Worm (Caenorhabditis elegans) whole organism, mixed stage, embryonic: Measurements from ENCODE around the gene F46B3.1.

Source experiments
- M03D4.4 ChIP-seq: sonication (generic microtip); optimal IDR thresholded peaks from 2 replicates; lab custom pipeline; 2017; ENCODE audit warnings: mild to moderate bottlenecking, missing genetic modification characterization, missing compliant biosample characterization
- bed-3 ChIP-seq: fragments of 200-800 bp; sonication (Bioruptor generic); optimal IDR thresholded peaks from 3 replicates; lab custom pipeline; 2018; ENCODE audit warnings: mild to moderate bottlenecking, missing genetic modification characterization, moderate library complexity, missing compliant biosample characterization
- blmp-1 ChIP-seq: fragments of 150-350 bp; optimal IDR thresholded peaks from 2 replicates; lab custom pipeline; 2014; ENCODE audit warnings: missing biosample characterization, missing genetic modification characterization
- ceh-39 ChIP-seq: fragments of 150-350 bp; optimal IDR thresholded peaks from 2 replicates; lab custom pipeline; 2014; ENCODE audit warnings: missing biosample characterization, missing genetic modification characterization
- ceh-83 ChIP-seq: fragments of 200-800 bp; sonication (Bioruptor generic); optimal IDR thresholded peaks from 2 replicates; lab custom pipeline; 2018; ENCODE audit warnings: mild to moderate bottlenecking, missing genetic modification characterization, missing compliant biosample characterization
- ces-1 ChIP-seq: fragments of 150-350 bp; optimal IDR thresholded peaks from 2 replicates; lab custom pipeline; 2014; ENCODE audit warnings: missing biosample characterization, missing genetic modification reagents, missing genetic modification characterization
- cnd-1 ChIP-seq: fragments of 200-800 bp; sonication (Bioruptor generic); optimal IDR thresholded peaks from 2 replicates; lab custom pipeline; 2018; ENCODE audit warnings: mild to moderate bottlenecking, missing genetic modification characterization, missing compliant biosample characterization
- elt-1 ChIP-seq: sonication (generic microtip); optimal IDR thresholded peaks from 2 replicates; lab custom pipeline; 2017; ENCODE audit warnings: missing genetic modification characterization, mild to moderate bottlenecking, missing compliant biosample characterization, antibody characterized with exemption, moderate library complexity, borderline replicate concordance; ENCODE audit not compliant: insufficient read depth
- elt-3 ChIP-seq: fragments of 150-350 bp; optimal IDR thresholded peaks from 2 replicates; lab custom pipeline; 2014; ENCODE audit warnings: missing biosample characterization, missing genetic modification characterization
- ham-2 ChIP-seq: fragments of 200-800 bp; sonication (Bioruptor generic); optimal IDR thresholded peaks from 2 replicates; lab custom pipeline; 2018; ENCODE audit warnings: mild to moderate bottlenecking, missing genetic modification characterization, missing compliant biosample characterization
- hlh-1 ChIP-seq: fragments of 150-350 bp; optimal IDR thresholded peaks from 2 replicates; lab custom pipeline; 2014; ENCODE audit warnings: missing biosample characterization, missing genetic modification reagents, missing genetic modification characterization
- lin-13 ChIP-seq: fragments of 150-350 bp; optimal IDR thresholded peaks from 2 replicates; lab custom pipeline; 2014; ENCODE audit warnings: missing biosample characterization, missing genetic modification characterization
- lin-32 ChIP-seq: fragments of 200-800 bp; sonication (Bioruptor generic); optimal IDR thresholded peaks from 2 replicates; lab custom pipeline; 2018; ENCODE audit warnings: mild to moderate bottlenecking, missing genetic modification characterization, missing compliant biosample characterization
- mab-5 ChIP-seq: fragments of 150-350 bp; optimal IDR thresholded peaks from 2 replicates; lab custom pipeline; 2014; ENCODE audit warnings: missing biosample characterization, missing genetic modification characterization
- mep-1 ChIP-seq: fragments of 150-350 bp; optimal IDR thresholded peaks from 2 replicates; lab custom pipeline; 2017; ENCODE audit warnings: missing biosample characterization, missing genetic modification reagents, missing genetic modification characterization, inconsistent platforms
- mls-2 ChIP-seq: sonication (generic microtip); optimal IDR thresholded peaks from 2 replicates; lab custom pipeline; 2016; ENCODE audit warnings: mild to moderate bottlenecking, missing genetic modification characterization, moderate library complexity, missing compliant biosample characterization
- nhr-12 ChIP-seq: fragments of 150-350 bp; optimal IDR thresholded peaks from 2 replicates; lab custom pipeline; 2014; ENCODE audit warnings: missing biosample characterization, missing genetic modification characterization
- nhr-2 ChIP-seq: fragments of 150-350 bp; optimal IDR thresholded peaks from 2 replicates; lab custom pipeline; 2014; ENCODE audit warnings: missing biosample characterization, missing genetic modification characterization
- nhr-237 ChIP-seq: fragments of 150-350 bp; optimal IDR thresholded peaks from 2 replicates; lab custom pipeline; 2014; ENCODE audit warnings: missing biosample characterization, missing genetic modification characterization
- nhr-28 ChIP-seq: fragments of 150-350 bp; optimal IDR thresholded peaks from 2 replicates; lab custom pipeline; 2014; ENCODE audit warnings: missing biosample characterization, missing genetic modification characterization
- nhr-76 ChIP-seq: sonication (generic microtip); optimal IDR thresholded peaks from 2 replicates; lab custom pipeline; 2017; ENCODE audit warnings: missing biosample characterization, missing genetic modification characterization
- sem-2 ChIP-seq: fragments of 200-800 bp; sonication (Bioruptor generic); optimal IDR thresholded peaks from 2 replicates; lab custom pipeline; 2018; ENCODE audit warnings: mild to moderate bottlenecking, missing genetic modification characterization, missing compliant biosample characterization
- snpc-4 ChIP-seq: fragments of 150-350 bp; optimal IDR thresholded peaks from 2 replicates; lab custom pipeline; 2014; ENCODE audit warnings: missing biosample characterization, missing genetic modification characterization
- sptf-1 ChIP-seq: sonication (generic microtip); optimal IDR thresholded peaks from 2 replicates; lab custom pipeline; 2017; ENCODE audit warnings: mild to moderate bottlenecking, missing genetic modification characterization, moderate library complexity, missing compliant biosample characterization
- tbx-8 ChIP-seq: fragments of 200-800 bp; sonication (Bioruptor generic); optimal IDR thresholded peaks from 2 replicates; lab custom pipeline; 2018; ENCODE audit warnings: mild to moderate bottlenecking, missing genetic modification characterization, moderate library complexity, missing compliant biosample characterization
- unc-120 ChIP-seq: sonication (generic microtip); optimal IDR thresholded peaks from 2 replicates; lab custom pipeline; 2017; ENCODE audit warnings: missing genetic modification characterization, missing compliant biosample characterization; ENCODE audit not compliant: poor library complexity, severe bottlenecking
- unc-39 ChIP-seq: fragments of 150-350 bp; optimal IDR thresholded peaks from 2 replicates; lab custom pipeline; 2014; ENCODE audit warnings: missing biosample characterization, missing genetic modification characterization
- ztf-11 ChIP-seq: fragments of 150-350 bp; optimal IDR thresholded peaks from 2 replicates; lab custom pipeline; 2014; ENCODE audit warnings: missing biosample characterization, missing genetic modification characterization

Gene F46B3.1

DNA sequence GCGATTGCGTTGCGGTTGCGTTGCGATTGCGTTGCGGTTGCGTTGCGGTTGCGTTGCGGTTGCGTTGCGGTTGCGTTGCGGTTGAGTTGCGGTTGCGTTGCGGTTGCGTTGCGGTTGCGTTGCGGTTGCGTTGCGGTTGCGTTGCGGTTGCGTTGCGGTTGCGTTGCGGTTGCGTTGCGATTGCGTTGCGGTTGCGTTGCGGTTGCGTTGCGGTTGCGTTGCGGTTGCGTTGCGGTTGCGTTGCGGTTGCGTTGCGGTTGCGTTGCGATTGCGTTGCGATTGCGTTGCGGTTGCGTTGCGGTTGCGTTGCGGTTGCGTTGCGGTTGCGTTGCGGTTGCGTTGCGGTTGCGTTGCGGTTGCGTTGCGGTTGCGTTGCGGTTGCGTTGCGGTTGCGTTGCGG is 8.8 kb upstream of the F46B3.1 start:
- peak; percentile 56 for TF ChIP-seq sptf-1

DNA sequence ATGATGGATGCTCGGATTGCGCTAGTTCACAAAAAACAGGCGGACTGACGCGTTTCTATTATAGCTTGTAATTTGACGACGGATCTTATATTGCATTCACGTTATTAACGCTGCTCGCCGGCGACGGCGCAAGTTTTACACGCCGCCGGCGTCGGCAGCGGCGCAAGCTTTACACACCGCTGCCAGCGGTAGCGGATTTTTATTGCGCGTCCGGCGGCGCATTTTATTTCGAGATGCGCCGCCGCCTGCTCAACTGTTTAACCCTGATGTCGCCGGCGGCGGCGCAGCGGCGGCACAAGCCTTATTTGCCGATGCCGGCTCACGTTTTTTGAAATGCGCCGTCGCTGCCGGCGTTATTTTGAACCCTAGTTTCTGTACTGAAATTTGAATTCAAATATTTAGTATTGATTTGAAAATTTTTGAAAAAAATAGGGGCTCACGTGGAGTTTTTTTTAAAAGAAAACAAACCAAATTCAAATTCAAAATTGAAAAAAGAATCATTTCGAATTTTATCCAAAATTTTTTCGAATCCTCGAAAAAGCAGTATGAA is 7.7 kb upstream of the F46B3.1 start, which contains the start of gene ttr-57:
Gene ttr-57 (plus strand): TSS at position 500 of the 550 bp plus-strand sequence.
- no peak for TF ChIP-seq nhr-12 (tag; lab: Kevin White, UChicago)
- no peak for TF ChIP-seq cnd-1 (tag; lab: Kevin White, UChicago)
- TF ChIP-seq M03D4.4: no peak
- no peak for TF ChIP-seq snpc-4
- no peak for TF ChIP-seq mab-5 (tag; lab: Kevin White, UChicago)
- no peak for TF ChIP-seq mls-2 (tag; lab: Kevin White, UChicago)
- no peak for TF ChIP-seq ceh-83 (GFP tag; lab: Kevin White, UChicago)
- TF ChIP-seq unc-39 (tag; lab: Kevin White, UChicago): no peak
- no peak for TF ChIP-seq ces-1
- TF ChIP-seq sem-2: no peak
- no peak for TF ChIP-seq nhr-237 (tag; lab: Kevin White, UChicago)
- TF ChIP-seq ham-2: no peak
- no peak for TF ChIP-seq blmp-1 (tag; lab: Kevin White, UChicago)

DNA sequence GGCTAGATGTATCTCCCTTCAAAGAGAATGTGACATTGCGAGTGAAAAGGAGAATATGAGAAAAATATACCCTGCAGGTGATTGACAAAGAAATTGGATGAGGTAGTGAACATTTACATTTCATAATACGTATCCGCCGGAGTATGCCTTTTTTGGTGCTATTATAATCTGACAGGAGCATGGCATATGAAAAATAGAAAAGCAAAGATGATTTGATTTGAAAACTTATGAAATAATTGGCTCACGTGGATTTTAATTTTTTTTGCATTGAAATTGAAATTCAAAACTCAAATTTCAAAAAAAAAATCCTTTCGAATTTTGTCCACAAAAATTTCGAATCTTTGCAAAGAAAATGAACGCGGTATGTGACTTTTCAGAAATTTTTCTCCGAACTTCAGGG is 6.0 kb upstream of the F46B3.1 start, which contains the start of gene ttr-11:
Gene ttr-11 (plus strand): TSS at position 301 of the 400 bp plus-strand sequence.
- TF ChIP-seq nhr-12 (tag; lab: Kevin White, UChicago) (no peak), nhr-2 (tag; lab: Kevin White, UChicago) (no peak), mep-1 (tag; lab: Kevin White, UChicago) (no peak)

DNA sequence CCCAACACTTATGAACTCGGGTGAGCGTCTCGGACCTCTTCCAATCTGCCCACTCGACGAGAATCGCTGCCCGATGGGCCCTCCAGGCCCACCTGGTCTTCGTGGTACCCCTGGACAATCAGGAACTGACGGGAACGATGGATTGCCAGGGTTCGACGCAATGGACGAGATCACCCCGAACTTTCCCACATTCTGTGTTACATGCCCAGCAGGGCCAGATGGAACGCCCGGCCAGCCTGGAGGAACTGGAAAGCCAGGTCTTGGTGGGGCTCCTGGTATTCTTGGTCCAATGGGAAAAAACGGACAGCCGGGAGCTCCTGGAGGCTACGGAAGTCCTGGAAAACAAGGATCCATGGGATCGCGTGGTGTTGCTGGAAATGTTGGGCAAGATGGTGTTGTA is 3.7 kb upstream of the F46B3.1 start:
- TF ChIP-seq ceh-39 (no peak), tbx-8 (GFP tag; lab: Kevin White, UChicago) (no peak), ceh-83 (GFP tag; lab: Kevin White, UChicago) (no peak), lin-32 (no peak), cnd-1 (tag; lab: Kevin White, UChicago) (no peak), unc-39 (tag; lab: Kevin White, UChicago) (no peak), sptf-1 (no peak), elt-3 (tag; lab: Kevin White, UChicago) (no peak), nhr-28 (no peak), mep-1 (tag; lab: Kevin White, UChicago) (no peak), lin-13 (tag; lab: Kevin White, UChicago) (no peak), mab-5 (tag; lab: Kevin White, UChicago) (no peak), blmp-1 (tag; lab: Kevin White, UChicago) (no peak)

DNA sequence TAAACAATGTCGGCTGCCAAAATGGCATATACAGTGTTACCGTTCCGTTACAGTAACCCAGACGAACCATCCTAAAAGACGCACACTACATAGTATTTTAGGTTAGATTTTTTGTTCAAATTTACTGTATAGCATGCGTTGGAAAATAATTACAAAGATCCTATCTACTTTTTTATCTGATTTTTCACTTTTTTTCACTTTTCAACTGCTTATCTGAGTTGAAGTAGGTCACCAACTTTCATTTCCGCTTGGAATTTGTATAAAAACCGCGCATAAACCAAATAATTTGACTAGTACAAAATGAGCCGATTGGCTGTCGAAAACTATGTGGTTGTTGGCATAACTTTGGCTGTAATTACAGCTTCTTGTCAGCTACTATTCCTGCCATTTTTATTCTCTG is 2.8 kb upstream of the F46B3.1 start, which contains the start of gene col-163:
Gene col-163 (plus strand): TSS at position 301 of the 400 bp plus-strand sequence.
- TF ChIP-seq ces-1: no peak
- TF ChIP-seq unc-120 (tag; lab: Kevin White, UChicago): no peak
- no peak for TF ChIP-seq elt-1 (tag; lab: Kevin White, UChicago)
- TF ChIP-seq tbx-8 (GFP tag; lab: Kevin White, UChicago): no peak
- TF ChIP-seq snpc-4: no peak
- no peak for TF ChIP-seq sptf-1
- TF ChIP-seq nhr-28: no peak
- no peak for TF ChIP-seq sem-2
- TF ChIP-seq bed-3 (GFP tag; lab: Kevin White, UChicago): no peak
- TF ChIP-seq blmp-1 (tag; lab: Kevin White, UChicago): no peak
- TF ChIP-seq cnd-1 (tag; lab: Kevin White, UChicago): no peak
- no peak for TF ChIP-seq ceh-83 (GFP tag; lab: Kevin White, UChicago)
- no peak for TF ChIP-seq hlh-1 (tag; lab: Kevin White, UChicago)
- TF ChIP-seq mab-5 (tag; lab: Kevin White, UChicago): no peak
- no peak for TF ChIP-seq elt-3 (tag; lab: Kevin White, UChicago)
- TF ChIP-seq ztf-11 (tag; lab: Kevin White, UChicago): no peak
- TF ChIP-seq nhr-2 (tag; lab: Kevin White, UChicago): no peak

DNA sequence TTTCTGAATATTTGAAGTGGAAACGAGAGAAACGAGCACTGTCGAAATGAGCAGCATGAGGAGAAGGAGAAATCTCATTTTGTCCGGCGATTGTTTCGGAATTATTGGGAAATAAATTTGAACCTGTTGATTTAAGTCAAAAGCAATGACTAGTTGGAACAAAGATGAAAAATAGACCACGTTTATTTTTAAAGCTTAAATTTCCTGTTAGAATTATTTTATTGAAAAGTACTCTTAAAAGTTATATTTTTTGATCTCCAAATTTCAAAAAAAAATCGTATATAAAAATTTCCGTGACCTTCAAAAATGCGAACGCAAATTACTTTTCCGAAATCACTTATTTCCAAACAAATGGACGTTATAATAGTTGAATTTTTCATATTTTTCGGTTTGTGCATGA is 1.3 kb downstream of the F46B3.1 start, which contains the start of gene F26F2.11:
Gene F26F2.11 (minus strand): TSS at position 101 of the 400 bp plus-strand sequence.
- TF ChIP-seq mep-1 (tag; lab: Kevin White, UChicago) (no peak), lin-13 (tag; lab: Kevin White, UChicago) (no peak), ceh-39 (no peak), nhr-76 (no peak), bed-3 (GFP tag; lab: Kevin White, UChicago) (no peak), nhr-28 (no peak)
